Worm (Caenorhabditis elegans): ENCODE measurements around the gene lgc-50.

Gene lgc-50

ce11 chrIII:7353871-7354270 lies 41.4 kb downstream of the lgc-50 start, which contains the start of gene F08F8.9:
Gene F08F8.9, minus strand, starts transcription at chrIII:7353971.
- TF ChIP-seq ceh-6 (GFP tag; optimal IDR thresholded peaks at IDR 0.05) (no peak), syd-9 (tag; optimal IDR thresholded peaks at IDR 0.05) (no peak), unc-86 (tag; optimal IDR thresholded peaks at IDR 0.05) (no peak), hlh-30 (tag; optimal IDR thresholded peaks at IDR 0.05; ENCODE audit: insufficient read depth) (no peak), madf-2 (tag; optimal IDR thresholded peaks at IDR 0.05) (no peak)

ce11 chrIII:7349075-7349474 lies 46.2 kb downstream of the lgc-50 start, which contains the start of gene gos-28:
Gene gos-28, minus strand, starts transcription at chrIII:7349175.
- TF ChIP-seq hlh-30 (tag; optimal IDR thresholded peaks at IDR 0.05; ENCODE audit: insufficient read depth) (no peak), ttx-3 (tag; optimal IDR thresholded peaks at IDR 0.05) (no peak), lin-11 (tag; optimal IDR thresholded peaks at IDR 0.05) (no peak), ceh-14 (tag; optimal IDR thresholded peaks at IDR 0.05) (no peak), elt-2 (tag; optimal IDR thresholded peaks at IDR 0.05) (no peak), syd-9 (tag; optimal IDR thresholded peaks at IDR 0.05) (no peak), fkh-10 (GFP tag; optimal IDR thresholded peaks at IDR 0.05) (no peak), pha-4 (tag; optimal IDR thresholded peaks at IDR 0.05) (no peak), F13H6.1 (tag; optimal IDR thresholded peaks at IDR 0.05) (no peak), nfya-1 (tag; optimal IDR thresholded peaks at IDR 0.05) (no peak), ceh-45 (GFP tag; IDR thresholded peaks at IDR 0.05) (no peak), pqm-1 (tag; optimal IDR thresholded peaks at IDR 0.05) (no peak), hlh-8 (tag; optimal IDR thresholded peaks at IDR 0.05) (no peak), ceh-9 (tag; optimal IDR thresholded peaks at IDR 0.05) (no peak), nhr-232 (tag; optimal IDR thresholded peaks at IDR 0.05) (no peak), dmd-4 (tag; optimal IDR thresholded peaks at IDR 0.05; ENCODE audit: borderline replicate concordance) (no peak), hlh-15 (tag; optimal IDR thresholded peaks at IDR 0.05) (no peak)

ce11 chrIII:7347049-7347448 lies 48.2 kb downstream of the lgc-50 start, which contains the start of gene F08F8.7:
Gene F08F8.7, minus strand, starts transcription at chrIII:7347149.
- TF ChIP-seq fkh-6 (tag; optimal IDR thresholded peaks at IDR 0.05) (no peak), ceh-30 (tag; optimal IDR thresholded peaks at IDR 0.05) (no peak), pros-1 (tag; optimal IDR thresholded peaks at IDR 0.05) (no peak)

- TF ChIP-seq T23F11.4 (GFP tag; optimal IDR thresholded peaks at IDR 0.05) (no peak), nhr-232 (tag; optimal IDR thresholded peaks at IDR 0.05) (no peak), unc-86 (tag; optimal IDR thresholded peaks at IDR 0.05) (no peak), elt-4 (tag; optimal IDR thresholded peaks at IDR 0.05) (no peak), fax-1 (tag; optimal IDR thresholded peaks at IDR 0.05) (no peak), lim-6 (tag; optimal IDR thresholded peaks at IDR 0.05) (no peak), nhr-11 (tag; optimal IDR thresholded peaks at IDR 0.05) (no peak), odd-2 (tag; optimal IDR thresholded peaks at IDR 0.05) (no peak), ceh-34 (tag; optimal IDR thresholded peaks at IDR 0.05) (no peak), hlh-15 (tag; optimal IDR thresholded peaks at IDR 0.05) (no peak), mec-3 (tag; optimal IDR thresholded peaks at IDR 0.05; ENCODE audit: borderline replicate concordance) (no peak), ceh-31 (tag; optimal IDR thresholded peaks at IDR 0.05) (no peak)
These were observed 51.9 kb downstream of the lgc-50 start, which contains the start of gene F08F8.6 for ce11 chrIII:7343389-7343788. Gene F08F8.6, plus strand, starts transcription at chrIII:7343689.
